Worm (Caenorhabditis elegans) whole organism, L1 larva: ENCODE data around the gene spe-41.

Source experiments
- fkh-4 ChIP-seq: sonication (generic microtip); optimal IDR thresholded peaks from 2 replicates; lab custom pipeline; 2016; ENCODE audit warnings: missing compliant biosample characterization, missing genetic modification characterization, borderline replicate concordance
- nhr-12 ChIP-seq: sonication (generic microtip); optimal IDR thresholded peaks from 2 replicates; lab custom pipeline; 2017; ENCODE audit warnings: missing biosample characterization, missing genetic modification characterization

DNA sequence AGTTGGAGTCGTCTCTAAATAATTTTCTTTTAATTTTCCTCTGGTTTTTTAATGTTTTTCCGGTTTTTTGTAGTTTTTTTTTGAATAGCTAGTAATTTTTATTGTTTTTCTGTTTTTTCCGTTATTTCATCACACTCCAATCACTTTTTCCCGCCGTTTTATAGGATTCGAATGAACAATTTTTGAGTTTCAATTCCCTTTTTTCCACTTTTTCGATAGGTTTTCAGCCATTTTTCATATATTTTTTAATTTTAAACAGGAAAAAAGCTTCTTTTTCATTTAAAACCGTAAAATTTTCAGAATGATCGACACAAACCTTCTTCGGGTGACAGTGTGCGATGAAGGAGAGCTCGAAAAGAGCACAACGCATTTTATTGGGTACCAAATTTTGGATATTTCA is 17.4 kb upstream of the spe-41 start, which contains the start of gene pph-6:
- TF ChIP-seq nhr-12 (tag; lab: Kevin White, UChicago) (no peak), fkh-4 (tag; lab: Kevin White, UChicago) (no peak)
